Worm (Caenorhabditis elegans) whole organism, mixed stage, embryonic: Measurements from ENCODE around the gene str-48.

Source experiments
- ceh-43 ChIP-seq: fragments of 200-800 bp; sonication (Bioruptor generic); optimal IDR thresholded peaks from 2 replicates; lab custom pipeline; 2018; ENCODE audit warnings: mild to moderate bottlenecking, missing genetic modification characterization, moderate library complexity, missing compliant biosample characterization
- elt-3 ChIP-seq: fragments of 150-350 bp; optimal IDR thresholded peaks from 2 replicates; lab custom pipeline; 2014; ENCODE audit warnings: missing biosample characterization, missing genetic modification characterization
- lin-13 ChIP-seq: fragments of 150-350 bp; optimal IDR thresholded peaks from 2 replicates; lab custom pipeline; 2014; ENCODE audit warnings: missing biosample characterization, missing genetic modification characterization
- mep-1 ChIP-seq: fragments of 150-350 bp; optimal IDR thresholded peaks from 2 replicates; lab custom pipeline; 2017; ENCODE audit warnings: missing biosample characterization, missing genetic modification reagents, missing genetic modification characterization, inconsistent platforms
- snpc-4 ChIP-seq: fragments of 150-350 bp; optimal IDR thresholded peaks from 2 replicates; lab custom pipeline; 2014; ENCODE audit warnings: missing biosample characterization, missing genetic modification characterization

DNA sequence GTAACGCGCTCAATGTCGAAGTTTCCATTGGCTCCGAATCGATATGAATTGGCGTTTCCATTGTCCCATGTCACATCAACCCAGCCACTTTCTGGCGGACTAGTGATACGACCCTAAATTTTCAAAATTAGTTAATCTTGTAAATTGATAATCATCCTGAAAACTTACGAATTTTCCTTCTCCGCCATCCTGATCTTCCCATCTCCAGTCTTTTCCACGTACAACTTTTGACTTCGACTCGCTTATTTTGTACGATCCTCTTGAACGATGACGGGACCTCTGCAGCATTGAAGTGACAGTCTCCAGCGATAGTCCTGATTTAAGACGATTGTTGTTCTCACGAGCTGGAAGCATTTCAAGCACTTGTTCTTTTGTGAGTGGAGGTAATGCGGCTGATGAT, 17.3 kb downstream of the str-48 start:
- TF ChIP-seq elt-3: no peak
- TF ChIP-seq snpc-4 (tag; lab: Kevin White, UChicago): no peak
- no peak for TF ChIP-seq mep-1
- TF ChIP-seq lin-13 (tag; lab: Kevin White, UChicago): no peak
- no peak for TF ChIP-seq ceh-43 (GFP tag; lab: Kevin White, UChicago)
